Worm (Caenorhabditis elegans) whole organism, L1 larva: ENCODE data around the gene nhr-167.
A peak's percentile ranks its signal among the peaks of the same experiment; 100 is the strongest.

Experiments
- Y116A8C.19 ChIP-seq: sonication (generic microtip); optimal IDR thresholded peaks from 2 replicates; lab custom pipeline; 2016; ENCODE audit warnings: missing compliant biosample characterization, missing genetic modification characterization, borderline replicate concordance
- aly-2 ChIP-seq: fragments of 150-350 bp; optimal IDR thresholded peaks from 2 replicates; lab custom pipeline; 2014; ENCODE audit warnings: missing biosample characterization, missing genetic modification characterization
- ama-1 ChIP-seq: fragments of 150-350 bp; optimal IDR thresholded peaks from 2 replicates; lab custom pipeline; 2014
- blmp-1 ChIP-seq: fragments of 150-350 bp; optimal IDR thresholded peaks from 2 replicates; lab custom pipeline; 2014; ENCODE audit warnings: missing biosample characterization, missing genetic modification characterization
- ceh-82 ChIP-seq, 3 experiments: fragments of 150-350 bp in 1 of 3; sonication (generic microtip) in 2 of 3; optimal IDR thresholded peaks; 2 replicates each; lab custom pipeline; 2014 to 2017; ENCODE audit warnings: missing biosample characterization in 3 of 3, missing genetic modification characterization in 3 of 3
- ces-1 ChIP-seq: fragments of 150-350 bp; optimal IDR thresholded peaks from 2 replicates; lab custom pipeline; 2014; ENCODE audit warnings: missing biosample characterization, missing genetic modification reagents, missing genetic modification characterization
- dpl-1 ChIP-seq, 3 experiments: fragments of 150-350 bp in 2 of 3; sonication (generic microtip) in 1 of 3; optimal IDR thresholded peaks; 2 replicates each; lab custom pipeline; 2014 to 2017; ENCODE audit warnings: missing biosample characterization in 3 of 3, missing genetic modification characterization in 3 of 3, missing genetic modification reagents in 3 of 3
- efl-1 ChIP-seq, 4 experiments: fragments of 150-350 bp; optimal IDR thresholded peaks in 3 of 4; peaks in 1 of 4; 1 replicate in 1 of 4; 2 replicates in 3 of 4; lab custom pipeline; 2014; ENCODE audit warnings: missing biosample characterization in 2 of 4, missing genetic modification characterization in 2 of 4, missing genetic modification reagents in 2 of 4
- egl-27 ChIP-seq, 2 experiments: fragments of 150-350 bp in 1 of 2; sonication (generic microtip); optimal IDR thresholded peaks; 3 replicates each; lab custom pipeline; 2017 to 2018; ENCODE audit warnings: missing biosample characterization in 2 of 2, missing genetic modification characterization in 2 of 2, missing genetic modification reagents in 2 of 2
- elt-2 ChIP-seq: sonication (generic microtip); optimal IDR thresholded peaks from 2 replicates; lab custom pipeline; 2016; ENCODE audit warnings: missing genetic modification characterization, mild to moderate bottlenecking, inconsistent platforms, missing compliant biosample characterization, missing genetic modification reagents
- elt-3 ChIP-seq, 6 experiments: fragments of 150-350 bp in 1 of 6; sonication (generic microtip); optimal IDR thresholded peaks; 2 replicates each; lab custom pipeline; 2017 to 2018; ENCODE audit warnings: missing biosample characterization in 6 of 6, missing genetic modification characterization in 6 of 6, inconsistent platforms in 1 of 6
- fkh-8 ChIP-seq: sonication (generic microtip); optimal IDR thresholded peaks from 2 replicates; lab custom pipeline; 2016; ENCODE audit warnings: mild to moderate bottlenecking, missing genetic modification characterization, missing compliant biosample characterization
- hpl-2 ChIP-seq: fragments of 150-350 bp; optimal IDR thresholded peaks from 2 replicates; lab custom pipeline; 2014; ENCODE audit warnings: missing biosample characterization, missing genetic modification reagents, missing genetic modification characterization
- isw-1 ChIP-seq: fragments of 200-800 bp; sonication (Bioruptor generic); IDR thresholded peaks from 2 replicates; pipeline ENCODE4 v1.3.6; 2022; ENCODE audit warnings: missing genetic modification characterization, missing compliant biosample characterization
- lin-14 ChIP-seq: fragments of 200-800 bp; sonication (Bioruptor generic); optimal IDR thresholded peaks from 2 replicates; lab custom pipeline; 2018; ENCODE audit warnings: mild to moderate bottlenecking, missing genetic modification characterization, moderate library complexity, missing compliant biosample characterization
- lin-35 ChIP-seq, 2 experiments: fragments of 150-350 bp; optimal IDR thresholded peaks; 2 replicates each; lab custom pipeline; 2014; ENCODE audit warnings: missing biosample characterization in 2 of 2, missing genetic modification characterization in 2 of 2, missing genetic modification reagents in 2 of 2
- mab-9 ChIP-seq: fragments of 200-800 bp; sonication (Bioruptor generic); IDR thresholded peaks from 2 replicates; pipeline ENCODE4 v1.3.6; 2022; ENCODE audit warnings: missing genetic modification reagents, missing genetic modification characterization, missing compliant biosample characterization
- nhr-11 ChIP-seq: fragments of 150-350 bp; optimal IDR thresholded peaks from 2 replicates; lab custom pipeline; 2014; ENCODE audit warnings: missing biosample characterization, missing genetic modification characterization
- nhr-19 ChIP-seq: fragments of 200-800 bp; sonication (Bioruptor generic); conservative IDR thresholded peaks from 2 replicates; pipeline ENCODE4 v1.3.6; 2022; ENCODE audit warnings: missing genetic modification characterization, missing compliant biosample characterization
- nhr-20 ChIP-seq: sonication (generic microtip); optimal IDR thresholded peaks from 2 replicates; lab custom pipeline; 2016; ENCODE audit warnings: mild to moderate bottlenecking, missing genetic modification characterization, missing compliant biosample characterization
- nhr-237 ChIP-seq: fragments of 150-350 bp; optimal IDR thresholded peaks from 2 replicates; lab custom pipeline; 2014; ENCODE audit warnings: missing biosample characterization, missing genetic modification characterization
- nhr-47 ChIP-seq: sonication (generic microtip); optimal IDR thresholded peaks from 2 replicates; lab custom pipeline; 2016; ENCODE audit warnings: mild to moderate bottlenecking, missing genetic modification characterization, moderate library complexity, missing compliant biosample characterization
- nhr-71 ChIP-seq: sonication (generic microtip); optimal IDR thresholded peaks from 2 replicates; lab custom pipeline; 2016; ENCODE audit warnings: mild to moderate bottlenecking, missing genetic modification characterization, moderate library complexity, missing compliant biosample characterization
- nhr-84 ChIP-seq: sonication (generic microtip); optimal IDR thresholded peaks from 2 replicates; lab custom pipeline; 2017; ENCODE audit warnings: missing biosample characterization, missing genetic modification characterization
- nhr-85 ChIP-seq: sonication (generic microtip); peaks from one replicate; lab custom pipeline; 2016; ENCODE audit warnings: missing genetic modification characterization, inconsistent platforms, missing compliant biosample characterization
- nhr-90 ChIP-seq: sonication (generic microtip); optimal IDR thresholded peaks from 2 replicates; lab custom pipeline; 2016; ENCODE audit warnings: mild to moderate bottlenecking, missing genetic modification characterization, missing compliant biosample characterization; ENCODE audit not compliant: poor library complexity
- pqm-1 ChIP-seq: sonication (generic microtip); optimal IDR thresholded peaks from 3 replicates; lab custom pipeline; 2017; ENCODE audit warnings: missing biosample characterization, missing genetic modification characterization
- skn-1 ChIP-seq: fragments of 150-350 bp; optimal IDR thresholded peaks from 2 replicates; lab custom pipeline; 2014; ENCODE audit warnings: missing biosample characterization, missing genetic modification characterization
- snu-23 ChIP-seq: sonication (generic microtip); optimal IDR thresholded peaks from 2 replicates; lab custom pipeline; 2016; ENCODE audit warnings: missing genetic modification characterization, missing compliant biosample characterization
- sox-4 ChIP-seq: sonication (generic microtip); optimal IDR thresholded peaks from 2 replicates; lab custom pipeline; 2016; ENCODE audit warnings: missing genetic modification characterization, missing compliant biosample characterization
- tbx-2 ChIP-seq: sonication (generic microtip); optimal IDR thresholded peaks from 2 replicates; lab custom pipeline; 2016; ENCODE audit warnings: missing genetic modification characterization, missing compliant biosample characterization
- tlp-1 ChIP-seq: fragments of 150-350 bp; optimal IDR thresholded peaks from 2 replicates; lab custom pipeline; 2014; ENCODE audit warnings: missing biosample characterization, missing genetic modification characterization
- unc-30 ChIP-seq: sonication (generic microtip); optimal IDR thresholded peaks from 2 replicates; lab custom pipeline; 2017; ENCODE audit warnings: missing biosample characterization, missing genetic modification characterization
- zag-1 ChIP-seq: fragments of 150-350 bp; optimal IDR thresholded peaks from 2 replicates; lab custom pipeline; 2014; ENCODE audit warnings: missing biosample characterization, missing genetic modification characterization
- ztf-11 ChIP-seq, 2 experiments: sonication (generic microtip); optimal IDR thresholded peaks; 2 replicates each; lab custom pipeline; 2016 to 2017; ENCODE audit warnings: missing genetic modification characterization in 2 of 2, missing biosample characterization in 1 of 2, missing compliant biosample characterization in 1 of 2

The nhr-167 gene

ce11 chrX:11969085-11969484 is 12.8 kb downstream of the nhr-167 start (continued):
- TF ChIP-seq pqm-1 (tag; lab: Kevin White, UChicago) (no peak), egl-27 (tag; optimal IDR thresholded peaks at IDR 0.05; lab: Kevin White, UChicago) (no peak), fkh-8 (tag; lab: Kevin White, UChicago) (peak; percentile 81), dpl-1 (GFP tag; optimal IDR thresholded peaks at IDR 0.05; lab: Kevin White, UChicago) (no peak), mab-9 (GFP tag; lab: Robert Waterston, UW) (no peak)
- TF ChIP-seq, all 84 proteins: peak for 11

ce11 chrX:11968024-11968598 is 13.8 kb downstream of the nhr-167 start:
- TF ChIP-seq sox-4 (no peak), tlp-1 (tag; lab: Kevin White, UChicago) (peak; percentile 21), elt-2 (tag; lab: Kevin White, UChicago) (peak; percentile 82), unc-30 (tag; lab: Kevin White, UChicago) (no peak), elt-3 (tag; optimal IDR thresholded peaks at IDR 0.05; lab: Kevin White, UChicago) (peak in 1 of 6 experiments; percentile 19), nhr-237 (no peak), blmp-1 (tag; lab: Kevin White, UChicago) (peak; percentile 12), nhr-85 (tag; lab: Kevin White, UChicago) (peak; percentile 60)

- TF ChIP-seq nhr-90 (no peak), zag-1 (tag; lab: Kevin White, UChicago) (no peak), ces-1 (no peak), nhr-84 (tag; lab: Kevin White, UChicago) (no peak), hpl-2 (no peak), Y116A8C.19 (tag; lab: Kevin White, UChicago) (no peak), tbx-2 (tag; lab: Kevin White, UChicago) (no peak), aly-2 (tag; lab: Kevin White, UChicago) (no peak), ztf-11 (tag; optimal IDR thresholded peaks at IDR 0.05; lab: Kevin White, UChicago) (no peak), nhr-11 (tag; lab: Kevin White, UChicago) (no peak), snu-23 (GFP tag; lab: Kevin White, UChicago) (no peak)
Observed at ce11 chrX:11967034-11967433, 14.9 kb downstream of the nhr-167 start.

ce11 chrX:11965663-11966304 is 16.1 kb downstream of the nhr-167 start, which contains the start of gene sams-1:
TSS of gene sams-1 (plus strand) at chrX:11965962.
- TF ChIP-seq sox-4 (no peak), blmp-1 (tag; lab: Kevin White, UChicago) (peak; percentile 68), elt-3 (tag; optimal IDR thresholded peaks at IDR 0.05; lab: Kevin White, UChicago) (peak in 1 of 6 experiments; percentile 59), nhr-85 (tag; lab: Kevin White, UChicago) (peak; percentile 72), nhr-47 (tag; lab: Kevin White, UChicago) (peak; percentile 23), nhr-19 (GFP tag; lab: Robert Waterston, UW) (peak; percentile 40), lin-14 (GFP tag; lab: Kevin White, UChicago) (peak; percentile 38), isw-1 (GFP tag; lab: Robert Waterston, UW) (no peak), efl-1 (optimal IDR thresholded peaks at IDR 0.05; lab: Kevin White, UChicago) (no peak), efl-1 (GFP tag; optimal IDR thresholded peaks at IDR 0.05 in 1 of 2; lab: Kevin White, UChicago) (peak in 1 of 2 experiments; percentile 8), nhr-71 (tag; lab: Kevin White, UChicago) (peak; percentile 16), lin-35 (GFP tag; optimal IDR thresholded peaks at IDR 0.05; lab: Kevin White, UChicago) (peak in 1 of 2 experiments; percentile 39), snu-23 (GFP tag; lab: Kevin White, UChicago) (peak; percentile 39), ama-1 (peak; percentile 78), elt-2 (tag; lab: Kevin White, UChicago) (peak; percentile 50), ceh-82 (tag; optimal IDR thresholded peaks at IDR 0.05; lab: Kevin White, UChicago) (no peak), nhr-20 (tag; lab: Kevin White, UChicago) (peak; percentile 40), skn-1 (tag; lab: Kevin White, UChicago) (peak; percentile 30), hpl-2 (no peak)
